Worm (Caenorhabditis elegans): ENCODE results near the gene his-59.
A peak's percentile ranks its signal among the peaks of the same experiment; 100 is the strongest.

his-59 gene

ce11 chrIV:7507841-7508509 lies 19.9 kb downstream of the his-59 start, which contains the start of the genes vdac-1 and R05G6.5 (continued):
- TF ChIP-seq daf-8 (GFP tag; IDR thresholded peaks at IDR 0.05) (no peak), mes-2 (tag; optimal IDR thresholded peaks at IDR 0.05; ENCODE audit: poor library complexity, severe bottlenecking) (peak; percentile 82), ctbp-1 (GFP tag; IDR thresholded peaks at IDR 0.05) (peak; percentile 63; the same call in 1 of the 2 replicates), hmg-1.1 (GFP tag; IDR thresholded peaks at IDR 0.05) (peak; percentile 71), spr-3 (GFP tag; optimal IDR thresholded peaks at IDR 0.05) (no peak), madf-9 (GFP tag; conservative IDR thresholded peaks at IDR 0.05) (peak; percentile 65), set-16 (GFP tag; IDR thresholded peaks at IDR 0.05) (no peak), pha-4 (GFP tag; IDR thresholded peaks at IDR 0.05) (peak; percentile 77), pha-4 (tag; optimal IDR thresholded peaks at IDR 0.05) (peak; percentile 38), dmd-6 (GFP tag; IDR thresholded peaks at IDR 0.05) (peak; percentile 88), ztf-7 (tag; optimal IDR thresholded peaks at IDR 0.05) (peak; percentile 22), hlh-30 (tag; optimal IDR thresholded peaks at IDR 0.05; ENCODE audit: insufficient read depth) (peak; percentile 92), nhr-6 (tag; optimal IDR thresholded peaks at IDR 0.05) (peak; percentile 89), ama-1 (optimal IDR thresholded peaks at IDR 0.05) (peak; percentile 24), lin-38 (GFP tag; IDR thresholded peaks at IDR 0.05) (peak; percentile 67), zfp-2 (tag; optimal IDR thresholded peaks at IDR 0.05) (no peak), arid-1 (GFP tag; conservative IDR thresholded peaks at IDR 0.05) (no peak), nhr-10 (tag; optimal IDR thresholded peaks at IDR 0.05) (peak; percentile 50), vab-7 (GFP tag; IDR thresholded peaks at IDR 0.05) (peak; percentile 57), daf-12 (tag; optimal IDR thresholded peaks at IDR 0.05) (no peak), fkh-10 (GFP tag; optimal IDR thresholded peaks at IDR 0.05) (peak; percentile 39), T26A8.4 (GFP tag; IDR thresholded peaks at IDR 0.05) (peak; percentile 59), pqm-1 (tag; optimal IDR thresholded peaks at IDR 0.05) (peak; percentile 83), php-3 (GFP tag; IDR thresholded peaks at IDR 0.05) (peak; percentile 74; the same call in 1 of the 2 replicates), lin-29 (GFP tag; IDR thresholded peaks at IDR 0.05) (0 out of 2 replicates have a peak, but pooled peaks have one; percentile 22), lim-7 (GFP tag; IDR thresholded peaks at IDR 0.05) (peak; percentile 13; the same call in 1 of the 2 replicates), mxl-2 (GFP tag; conservative IDR thresholded peaks at IDR 0.05) (no peak), ceh-32 (tag; optimal IDR thresholded peaks at IDR 0.05; ENCODE audit: poor library complexity) (no peak), sdz-12 (GFP tag; optimal IDR thresholded peaks at IDR 0.05) (no peak), nhr-25 (tag; optimal IDR thresholded peaks at IDR 0.05; ENCODE audit: borderline replicate concordance, insufficient read depth) (peak; percentile 84), F44E2.7 (GFP tag; IDR thresholded peaks at IDR 0.05) (0 out of 2 replicates have a peak, but pooled peaks have one; percentile 21), duxl-1 (tag; optimal IDR thresholded peaks at IDR 0.05; ENCODE audit: poor library complexity) (peak; percentile 16), unc-62 (GFP tag; optimal IDR thresholded peaks at IDR 0.05 in 1 of 2) (no peak), unc-62 (tag; optimal IDR thresholded peaks at IDR 0.05) (no peak), F49E8.2 (tag; optimal IDR thresholded peaks at IDR 0.05; ENCODE audit: borderline replicate concordance) (no peak), dmd-9 (GFP tag; IDR thresholded peaks at IDR 0.05) (no peak), zip-11 (GFP tag; IDR thresholded peaks at IDR 0.05) (no peak), ceh-62 (tag; optimal IDR thresholded peaks at IDR 0.05) (no peak), Y48G9A.11 (GFP tag; IDR thresholded peaks at IDR 0.05) (no peak), egl-27 (tag; optimal IDR thresholded peaks at IDR 0.05) (no peak), lin-39 (tag; optimal IDR thresholded peaks at IDR 0.05) (no peak), dmd-8 (GFP tag; IDR thresholded peaks at IDR 0.05) (peak; percentile 73; the same call in 1 of the 2 replicates), tra-1 (GFP tag; IDR thresholded peaks at IDR 0.05) (0 out of 2 replicates have a peak, but pooled peaks have one; percentile 49), aly-2 (tag; optimal IDR thresholded peaks at IDR 0.05) (no peak), ZK337.2 (GFP tag; IDR thresholded peaks at IDR 0.05) (no peak), nhr-28 (tag; optimal IDR thresholded peaks at IDR 0.05) (peak; percentile 93), hlh-11 (tag; optimal IDR thresholded peaks at IDR 0.05) (peak; percentile 95), ceh-82 (tag; optimal IDR thresholded peaks at IDR 0.05) (no peak), skn-1 (tag; optimal IDR thresholded peaks at IDR 0.05) (no peak), saeg-2 (GFP tag; IDR thresholded peaks at IDR 0.05) (0 out of 2 replicates have a peak, but pooled peaks have one; percentile 45)

Measured in whole organism, L4 larva.